Fruit fly (Drosophila melanogaster): ENCODE data around the gene CG31459.

- TF ChIP-seq CG9948 (tag; optimal IDR thresholded peaks at IDR 0.05) (no peak), CG34367 (tag; optimal IDR thresholded peaks at IDR 0.05) (no peak), EcR (GFP tag; optimal IDR thresholded peaks at IDR 0.05) (no peak), CG8159 (tag; optimal IDR thresholded peaks at IDR 0.05) (no peak), CG8301 (tag; optimal IDR thresholded peaks at IDR 0.05) (no peak), CG32121 (GFP tag; IDR thresholded peaks at IDR 0.05) (peak; percentile 31; the same call in 1 of the 2 replicates), CG10348 (GFP tag; IDR thresholded peaks at IDR 0.05) (no peak), CG14655 (GFP tag; optimal IDR thresholded peaks at IDR 0.05) (peak; percentile 14)
Observed at dm6 chr3R:19890340-19890998, 49.8 kb downstream of the CG31459 start, which contains the start of gene CG4733.
